Worm (Caenorhabditis elegans) whole organism, mixed stage, embryonic: ENCODE results near the gene enu-3.5.

Experiments used
- ceh-83 ChIP-seq: fragments of 200-800 bp; sonication (Bioruptor generic); optimal IDR thresholded peaks from 2 replicates; lab custom pipeline; 2018; ENCODE audit warnings: mild to moderate bottlenecking, missing genetic modification characterization, missing compliant biosample characterization
- ces-1 ChIP-seq: fragments of 150-350 bp; optimal IDR thresholded peaks from 2 replicates; lab custom pipeline; 2014; ENCODE audit warnings: missing biosample characterization, missing genetic modification reagents, missing genetic modification characterization
- lin-13 ChIP-seq: fragments of 150-350 bp; optimal IDR thresholded peaks from 2 replicates; lab custom pipeline; 2014; ENCODE audit warnings: missing biosample characterization, missing genetic modification characterization
- lsy-2 ChIP-seq: fragments of 150-350 bp; optimal IDR thresholded peaks from 2 replicates; lab custom pipeline; 2014; ENCODE audit warnings: missing biosample characterization, missing genetic modification characterization
- mab-5 ChIP-seq: fragments of 150-350 bp; optimal IDR thresholded peaks from 2 replicates; lab custom pipeline; 2014; ENCODE audit warnings: missing biosample characterization, missing genetic modification characterization
- nhr-237 ChIP-seq: fragments of 150-350 bp; optimal IDR thresholded peaks from 2 replicates; lab custom pipeline; 2014; ENCODE audit warnings: missing biosample characterization, missing genetic modification characterization
- nhr-76 ChIP-seq: sonication (generic microtip); optimal IDR thresholded peaks from 2 replicates; lab custom pipeline; 2017; ENCODE audit warnings: missing biosample characterization, missing genetic modification characterization
- pha-4 ChIP-seq: fragments of 150-350 bp; optimal IDR thresholded peaks from 2 replicates; lab custom pipeline; 2018; ENCODE audit warnings: missing biosample characterization, missing genetic modification reagents, missing genetic modification characterization
- snpc-4 ChIP-seq: fragments of 150-350 bp; optimal IDR thresholded peaks from 2 replicates; lab custom pipeline; 2014; ENCODE audit warnings: missing biosample characterization, missing genetic modification characterization
- unc-120 ChIP-seq: sonication (generic microtip); optimal IDR thresholded peaks from 2 replicates; lab custom pipeline; 2017; ENCODE audit warnings: missing genetic modification characterization, missing compliant biosample characterization; ENCODE audit not compliant: poor library complexity, severe bottlenecking
- unc-62 ChIP-seq: fragments of 150-350 bp; optimal IDR thresholded peaks from 2 replicates; lab custom pipeline; 2014; ENCODE audit warnings: missing biosample characterization, missing genetic modification reagents, missing genetic modification characterization

ce11 chrIII:12836742-12837285, 41.2 kb upstream of the enu-3.5 start:
- TF ChIP-seq ces-1 (GFP tag; lab: Kevin White, UChicago) (no peak), lsy-2 (tag; lab: Kevin White, UChicago) (no peak), nhr-237 (no peak), ceh-83 (GFP tag; lab: Kevin White, UChicago) (no peak), lin-13 (tag; lab: Kevin White, UChicago) (no peak), nhr-76 (no peak), unc-120 (tag; lab: Kevin White, UChicago) (no peak), snpc-4 (tag; lab: Kevin White, UChicago) (no peak), mab-5 (no peak), pha-4 (no peak), unc-62 (no peak)
